Worm (Caenorhabditis elegans) whole organism, L4/young adult: ENCODE measurements around the gene dlc-2.

Experiments
- W03F9.2 ChIP-seq: fragments of 150-350 bp; optimal IDR thresholded peaks from 2 replicates; lab custom pipeline; 2014; ENCODE audit warnings: missing biosample characterization, missing genetic modification characterization
- dao-5 ChIP-seq: sonication (generic microtip); optimal IDR thresholded peaks from 2 replicates; lab custom pipeline; 2016; ENCODE audit warnings: missing genotype, missing genetic modification characterization, moderate library complexity, missing compliant biosample characterization
- him-1 ChIP-seq: sonication (generic microtip); optimal IDR thresholded peaks from 2 replicates; lab custom pipeline; 2016; ENCODE audit warnings: missing genotype, missing genetic modification reagents, missing genetic modification characterization, missing compliant biosample characterization

Gene dlc-2

DNA sequence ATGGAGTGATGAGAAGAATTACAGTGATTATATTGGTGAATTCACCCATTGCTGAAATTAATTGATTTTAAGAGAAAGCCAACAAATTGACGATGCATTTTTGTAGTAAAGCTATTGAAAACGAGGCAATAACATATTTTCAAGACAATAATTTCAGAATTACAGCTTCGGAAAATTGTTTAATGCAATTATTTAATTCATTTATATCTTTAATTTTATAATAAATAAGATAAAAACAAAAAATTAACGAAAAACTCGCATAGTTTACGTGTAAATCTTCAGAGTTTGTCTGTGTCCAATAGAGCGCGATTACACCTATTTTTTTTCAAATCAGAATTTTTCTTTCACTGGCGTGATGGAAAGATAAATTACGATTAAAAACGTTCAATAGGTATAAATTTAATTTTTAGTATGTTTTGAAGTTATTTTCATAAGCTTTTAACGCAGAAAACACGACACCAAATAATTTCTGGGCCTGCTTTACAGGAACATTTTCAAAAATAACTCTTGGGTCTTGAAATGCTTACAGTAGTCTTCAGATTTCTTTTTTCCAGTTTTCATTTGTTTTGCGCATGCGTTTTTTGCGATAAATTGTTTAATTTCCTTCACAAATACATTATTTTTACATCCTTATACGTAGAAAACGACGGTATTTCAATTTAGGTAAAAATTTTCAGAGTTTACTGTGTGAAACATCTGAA lies 33.1 kb downstream of the dlc-2 start, which contains the start of gene tmed-1:
TSS of gene tmed-1 (minus strand) at position 51 of the 701 bp plus-strand sequence.
- TF ChIP-seq W03F9.2 (tag; lab: Kevin White, UChicago), result peak; percentile 49
- TF ChIP-seq him-1 (tag; lab: Kevin White, UChicago), result no peak
- TF ChIP-seq dao-5 (tag; lab: Kevin White, UChicago), result no peak

DNA sequence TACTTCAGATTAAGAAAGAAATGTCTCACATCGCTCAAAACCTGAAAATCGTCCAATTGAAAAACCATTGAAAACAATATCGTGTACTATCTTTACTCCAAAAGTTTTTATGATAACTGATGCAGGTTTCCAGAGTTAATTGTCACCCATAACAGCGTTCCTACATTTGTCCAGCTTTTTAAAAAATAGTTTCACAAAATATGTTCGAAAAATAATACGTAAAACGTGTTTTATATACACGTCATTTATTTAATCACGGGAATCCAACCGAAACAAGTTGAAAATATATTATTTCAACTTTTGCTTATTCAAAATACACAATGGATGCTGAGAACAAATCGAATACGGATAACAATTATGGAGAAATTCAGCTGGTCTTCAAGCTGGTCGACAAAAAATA lies 35.9 kb downstream of the dlc-2 start, which contains the start of gene K08E4.7:
TSS of gene K08E4.7 (plus strand) at position 301 of the 400 bp plus-strand sequence.
- TF ChIP-seq dao-5 (tag; lab: Kevin White, UChicago) (no peak), him-1 (tag; lab: Kevin White, UChicago) (no peak), W03F9.2 (tag; lab: Kevin White, UChicago) (no peak)

DNA sequence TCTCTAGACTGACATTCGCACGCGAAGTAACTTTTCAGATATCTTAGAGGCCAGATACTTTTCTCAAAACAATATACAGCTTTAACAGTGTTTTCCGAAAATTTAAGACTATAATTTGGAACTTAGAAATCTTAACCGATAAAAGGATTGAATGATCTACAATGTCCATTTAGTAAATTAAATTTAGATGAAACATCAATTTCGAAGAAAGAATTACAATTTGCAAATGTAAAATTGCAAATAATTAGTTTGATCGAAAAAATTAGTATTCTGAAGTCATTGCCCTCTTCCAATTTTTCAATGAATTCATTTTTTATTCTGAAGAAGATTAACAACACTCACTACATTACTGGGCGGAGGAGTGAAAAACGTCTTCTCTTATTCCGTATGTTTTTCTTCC lies 42.8 kb downstream of the dlc-2 start, which contains the start of gene bath-37:
TSS of gene bath-37 (plus strand) at position 301 of the 400 bp plus-strand sequence.
- TF ChIP-seq W03F9.2 (tag; lab: Kevin White, UChicago) (no peak), dao-5 (tag; lab: Kevin White, UChicago) (no peak), him-1 (tag; lab: Kevin White, UChicago) (no peak)

DNA sequence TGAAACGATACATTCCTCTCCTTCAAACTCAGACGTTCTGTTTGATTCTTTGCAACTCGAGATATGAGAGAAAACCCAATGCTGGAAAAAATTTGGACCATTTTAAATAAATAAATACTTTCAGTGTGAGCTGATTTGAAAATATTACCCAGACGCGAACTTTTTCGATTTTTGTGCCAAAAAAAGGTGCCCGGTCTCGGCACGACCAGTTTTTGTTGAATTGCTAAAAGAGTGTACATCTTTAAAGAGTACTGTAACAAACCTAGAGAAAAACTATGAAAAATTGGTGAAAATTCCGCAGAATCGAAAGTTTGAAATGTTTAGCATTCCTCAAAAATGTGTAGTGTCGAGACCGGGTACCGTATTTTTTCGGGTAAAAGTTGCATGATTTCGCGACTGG lies 50.1 kb downstream of the dlc-2 start, which contains the start of gene K08E4.8:
TSS of gene K08E4.8 (minus strand) at position 101 of the 400 bp plus-strand sequence.
- TF ChIP-seq W03F9.2 (tag; lab: Kevin White, UChicago) (no peak), dao-5 (tag; lab: Kevin White, UChicago) (no peak), him-1 (tag; lab: Kevin White, UChicago) (no peak)
